Fruit fly (Drosophila melanogaster) whole organism, embryonic: Measurements from ENCODE around the gene CG9926.

Experiments used
- CoRest ChIP-seq: fragments of 200-800 bp; sonication (Bioruptor generic); optimal IDR thresholded peaks from 3 replicates; lab custom pipeline; 2018; ENCODE audit warnings: missing biosample characterization, mild to moderate bottlenecking, missing genetic modification characterization, moderate library complexity
- Hr39 ChIP-seq: fragments of >200 bp; optimal IDR thresholded peaks from 2 replicates; lab custom pipeline; 2017
- inv ChIP-seq: fragments of 200-800 bp; sonication (Bioruptor generic); IDR thresholded peaks from 2 replicates; pipeline ENCODE4 v1.3.6; 2022; ENCODE audit warnings: missing biosample characterization, missing genetic modification characterization; ENCODE audit not compliant: partially characterized antibody

DNA sequence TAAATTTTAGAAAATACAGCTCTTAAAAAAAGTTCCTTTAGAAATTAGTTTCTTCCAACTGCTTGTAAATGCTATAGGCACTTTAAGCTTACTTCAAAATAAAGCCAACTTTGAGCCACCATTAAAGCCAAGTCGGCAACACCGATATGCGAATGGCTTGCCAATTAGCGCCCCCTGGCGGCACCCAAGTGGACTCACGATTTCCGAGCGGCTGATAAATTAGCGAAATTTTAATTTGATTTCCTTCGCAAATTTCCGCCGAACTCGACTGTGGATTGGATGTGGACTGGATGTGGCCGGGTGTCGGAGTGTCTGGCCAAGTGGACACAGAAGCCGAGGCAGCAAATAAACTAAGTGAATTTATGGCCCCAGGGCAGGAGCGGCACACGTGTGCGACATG lies 2.7 kb downstream of the CG9926 start, which contains the start of gene CG31517:
- TF ChIP-seq CoRest (tag; lab: Kevin White, UChicago): no peak
- TF ChIP-seq inv (GFP tag; lab: Robert Waterston, UW): no peak
- no peak for TF ChIP-seq Hr39
